Worm (Caenorhabditis elegans) whole organism, L4 larva: ENCODE measurements around the gene dhrr-1.

Experiments used
- D1046.2 ChIP-seq: fragments of 200-800 bp; sonication (Bioruptor generic); IDR thresholded peaks from 2 replicates; pipeline ENCODE4 v1.3.6; 2022; ENCODE audit warnings: missing genetic modification characterization, missing compliant biosample characterization
- F26F4.8 ChIP-seq: fragments of 200-800 bp; sonication (Bioruptor generic); conservative IDR thresholded peaks from 2 replicates; pipeline ENCODE4 v1.3.6; 2022; ENCODE audit warnings: missing genetic modification characterization, missing compliant biosample characterization
- F37D6.2 ChIP-seq: sonication (generic microtip); optimal IDR thresholded peaks from 2 replicates; lab custom pipeline; 2016; ENCODE audit warnings: mild to moderate bottlenecking, missing genetic modification characterization, missing compliant biosample characterization
- F49E8.2 ChIP-seq: sonication (generic microtip); optimal IDR thresholded peaks from 2 replicates; lab custom pipeline; 2016; ENCODE audit warnings: missing compliant biosample characterization, mild to moderate bottlenecking, missing genetic modification characterization, borderline replicate concordance
- Y105C5A.15 ChIP-seq: fragments of 200-800 bp; sonication (Bioruptor generic); IDR thresholded peaks from 2 replicates; pipeline ENCODE4 v1.3.6; 2022; ENCODE audit warnings: missing genetic modification characterization, missing compliant biosample characterization
- ZK337.2 ChIP-seq: fragments of 200-800 bp; sonication (Bioruptor generic); IDR thresholded peaks from 2 replicates; pipeline ENCODE4 v1.3.6; 2022; ENCODE audit warnings: missing genetic modification reagents, missing genetic modification characterization, missing compliant biosample characterization
- aha-1 ChIP-seq: fragments of 150-350 bp; peaks from one replicate; lab custom pipeline; 2014; ENCODE audit warnings: missing biosample characterization, missing genetic modification characterization
- ceh-44 ChIP-seq: fragments of 200-800 bp; sonication (Bioruptor generic); IDR thresholded peaks from 2 replicates; pipeline ENCODE4 v1.3.6; 2022; ENCODE audit warnings: missing genetic modification reagents, missing genetic modification characterization, missing compliant biosample characterization
- ceh-62 ChIP-seq: sonication (generic microtip); optimal IDR thresholded peaks from 2 replicates; lab custom pipeline; 2017; ENCODE audit warnings: missing biosample characterization, missing genetic modification characterization
- ctbp-1 ChIP-seq: fragments of 200-800 bp; sonication (Bioruptor generic); IDR thresholded peaks from 2 replicates; pipeline ENCODE4 v1.3.6; 2022; ENCODE audit warnings: missing genetic modification reagents, missing genetic modification characterization, missing compliant biosample characterization
- daf-12 ChIP-seq: fragments of 150-350 bp; optimal IDR thresholded peaks from 2 replicates; lab custom pipeline; 2014; ENCODE audit warnings: missing biosample characterization, missing genetic modification reagents, missing genetic modification characterization
- daf-8 ChIP-seq: fragments of 200-800 bp; sonication (Bioruptor generic); IDR thresholded peaks from 2 replicates; pipeline ENCODE4 v1.3.6; 2022; ENCODE audit warnings: missing genetic modification characterization, missing compliant biosample characterization
- dmd-6 ChIP-seq: fragments of 200-800 bp; sonication (Bioruptor generic); IDR thresholded peaks from 2 replicates; pipeline ENCODE4 v1.3.6; 2022; ENCODE audit warnings: missing genetic modification reagents, missing genetic modification characterization, missing compliant biosample characterization
- dmd-9 ChIP-seq: fragments of 200-800 bp; sonication (Bioruptor generic); IDR thresholded peaks from 2 replicates; pipeline ENCODE4 v1.3.6; 2022; ENCODE audit warnings: missing genetic modification reagents, missing genetic modification characterization, missing compliant biosample characterization
- fkh-10 ChIP-seq: fragments of 150-350 bp; optimal IDR thresholded peaks from 2 replicates; lab custom pipeline; 2014; ENCODE audit warnings: missing biosample characterization, missing genetic modification reagents, missing genetic modification characterization
- hif-1 ChIP-seq, 2 experiments: sonication (generic microtip); optimal IDR thresholded peaks; 2 replicates each; lab custom pipeline; 2016 to 2017; ENCODE audit warnings: missing compliant biosample characterization in 2 of 2, missing genetic modification characterization in 2 of 2, missing genetic modification reagents in 2 of 2, missing genotype in 2 of 2, mild to moderate bottlenecking in 1 of 2
- jun-1 ChIP-seq: fragments of 150-350 bp; optimal IDR thresholded peaks from 2 replicates; lab custom pipeline; 2014; ENCODE audit warnings: missing biosample characterization, missing genetic modification reagents, missing genetic modification characterization
- lim-7 ChIP-seq: fragments of 200-800 bp; sonication (Bioruptor generic); IDR thresholded peaks from 2 replicates; pipeline ENCODE4 v1.3.6; 2022; ENCODE audit warnings: missing genetic modification characterization, missing compliant biosample characterization
- lin-29 ChIP-seq: fragments of 200-800 bp; sonication (Bioruptor generic); IDR thresholded peaks from 2 replicates; pipeline ENCODE4 v1.3.6; 2022; ENCODE audit warnings: missing genetic modification reagents, missing genetic modification characterization, missing compliant biosample characterization
- lin-39 ChIP-seq: fragments of 150-350 bp; optimal IDR thresholded peaks from 2 replicates; lab custom pipeline; 2014; ENCODE audit warnings: missing biosample characterization, missing genetic modification reagents, missing genetic modification characterization
- lsy-2 ChIP-seq, 2 experiments: fragments of 150-350 bp in 1 of 2; sonication (generic microtip) in 1 of 2; optimal IDR thresholded peaks; 2 replicates each; lab custom pipeline; 2014 to 2017; ENCODE audit warnings: missing biosample characterization in 2 of 2, missing genetic modification characterization in 2 of 2
- madf-5 ChIP-seq, 2 experiments: fragments of 200-800 bp; sonication (Bioruptor generic); IDR thresholded peaks; 2 replicates each; pipeline ENCODE4 v1.3.6; 2022; ENCODE audit warnings: missing compliant biosample characterization in 2 of 2, missing genetic modification characterization in 2 of 2
- madf-9 ChIP-seq: fragments of 200-800 bp; sonication (Bioruptor generic); conservative IDR thresholded peaks from 2 replicates; pipeline ENCODE4 v1.3.6; 2022; ENCODE audit warnings: missing genetic modification reagents, missing genetic modification characterization, missing compliant biosample characterization
- mdl-1 ChIP-seq, 2 experiments: fragments of 150-350 bp in 1 of 2; sonication (generic microtip) in 1 of 2; optimal IDR thresholded peaks; 2 replicates each; lab custom pipeline; 2014 to 2017; ENCODE audit warnings: missing biosample characterization in 2 of 2, missing genetic modification characterization in 2 of 2
- mdt-29 ChIP-seq: fragments of 200-800 bp; sonication (Bioruptor generic); IDR thresholded peaks from 2 replicates; pipeline ENCODE4 v1.3.6; 2022; ENCODE audit warnings: missing genetic modification reagents, missing genetic modification characterization, missing compliant biosample characterization
- mep-1 ChIP-seq: fragments of 150-350 bp; sonication (generic microtip); optimal IDR thresholded peaks from 3 replicates; lab custom pipeline; 2014; ENCODE audit warnings: missing biosample characterization, missing genetic modification characterization
- mxl-2 ChIP-seq: fragments of 200-800 bp; sonication (Bioruptor generic); conservative IDR thresholded peaks from 2 replicates; pipeline ENCODE4 v1.3.6; 2022; ENCODE audit warnings: missing genetic modification reagents, missing genetic modification characterization, missing compliant biosample characterization
- nhr-11 ChIP-seq: fragments of 150-350 bp; optimal IDR thresholded peaks from 2 replicates; lab custom pipeline; 2014; ENCODE audit warnings: missing biosample characterization, missing genetic modification characterization
- nhr-6 ChIP-seq: fragments of 150-350 bp; optimal IDR thresholded peaks from 2 replicates; lab custom pipeline; 2014; ENCODE audit warnings: missing biosample characterization, missing genetic modification characterization
- rbr-2 ChIP-seq: sonication (generic microtip); optimal IDR thresholded peaks from 2 replicates; lab custom pipeline; 2016; ENCODE audit warnings: missing genotype, missing genetic modification characterization, missing compliant biosample characterization
- skn-1 ChIP-seq: fragments of 150-350 bp; optimal IDR thresholded peaks from 2 replicates; lab custom pipeline; 2014; ENCODE audit warnings: missing biosample characterization, missing genetic modification characterization
- unc-130 ChIP-seq: sonication (generic microtip); optimal IDR thresholded peaks from 2 replicates; lab custom pipeline; 2016; ENCODE audit warnings: missing genetic modification reagents, missing genetic modification characterization, missing compliant biosample characterization
- vab-7 ChIP-seq: fragments of 200-800 bp; sonication (Bioruptor generic); IDR thresholded peaks from 2 replicates; pipeline ENCODE4 v1.3.6; 2022; ENCODE audit warnings: missing genetic modification reagents, missing genetic modification characterization, missing compliant biosample characterization
- zip-11 ChIP-seq: fragments of 200-800 bp; sonication (Bioruptor generic); IDR thresholded peaks from 2 replicates; pipeline ENCODE4 v1.3.6; 2022; ENCODE audit warnings: missing genetic modification characterization, missing compliant biosample characterization

Gene dhrr-1

ce11 chrIII:8937571-8937970 is 6.9 kb upstream of the dhrr-1 start (continued):
- TF ChIP-seq madf-5 (GFP tag; IDR thresholded peaks at IDR 0.05; lab: Robert Waterston, UW) (peak; percentile 63 to 75; a peak in 2 of 4 replicates), unc-130 (GFP tag; lab: Kevin White, UChicago) (peak; percentile 56), skn-1 (tag; lab: Kevin White, UChicago) (no peak), madf-9 (GFP tag; lab: Robert Waterston, UW) (peak; percentile 65; the same call in 1 of the 2 replicates), ZK337.2 (GFP tag; lab: Robert Waterston, UW) (peak; percentile 78), F37D6.2 (peak; percentile 50), D1046.2 (GFP tag; lab: Robert Waterston, UW) (peak; percentile 63; the same call in 1 of the 2 replicates), dmd-9 (GFP tag; lab: Robert Waterston, UW) (no peak), Y105C5A.15 (GFP tag; lab: Robert Waterston, UW) (peak; percentile 21; the same call in 1 of the 2 replicates), mdt-29 (peak; percentile 61), ceh-44 (GFP tag; lab: Robert Waterston, UW) (peak; percentile 74; the same call in 1 of the 2 replicates), ceh-62 (no peak), jun-1 (tag; lab: Kevin White, UChicago) (peak; percentile 21), F49E8.2 (tag; lab: Kevin White, UChicago) (peak; percentile 73), vab-7 (GFP tag; lab: Robert Waterston, UW) (peak; percentile 88), ctbp-1 (GFP tag; lab: Robert Waterston, UW) (peak; percentile 89), lin-39 (no peak), mep-1 (tag; lab: Kevin White, UChicago) (peak; percentile 76), daf-12 (no peak), F26F4.8 (GFP tag; lab: Robert Waterston, UW) (peak; percentile 71; the same call in 1 of the 2 replicates), rbr-2 (tag; lab: Kevin White, UChicago) (peak; percentile 88), nhr-11 (tag; lab: Kevin White, UChicago) (peak; percentile 10), nhr-6 (tag; lab: Kevin White, UChicago) (no peak), lsy-2 (tag; optimal IDR thresholded peaks at IDR 0.05; lab: Kevin White, UChicago) (peak in 1 of 2 experiments; percentile 74), mxl-2 (0 out of 2 replicates have a peak, but pooled peaks have one; percentile 57), lim-7 (GFP tag; lab: Robert Waterston, UW) (peak; percentile 94), lin-29 (GFP tag; lab: Robert Waterston, UW) (0 out of 2 replicates have a peak, but pooled peaks have one; percentile 55)

DNA sequence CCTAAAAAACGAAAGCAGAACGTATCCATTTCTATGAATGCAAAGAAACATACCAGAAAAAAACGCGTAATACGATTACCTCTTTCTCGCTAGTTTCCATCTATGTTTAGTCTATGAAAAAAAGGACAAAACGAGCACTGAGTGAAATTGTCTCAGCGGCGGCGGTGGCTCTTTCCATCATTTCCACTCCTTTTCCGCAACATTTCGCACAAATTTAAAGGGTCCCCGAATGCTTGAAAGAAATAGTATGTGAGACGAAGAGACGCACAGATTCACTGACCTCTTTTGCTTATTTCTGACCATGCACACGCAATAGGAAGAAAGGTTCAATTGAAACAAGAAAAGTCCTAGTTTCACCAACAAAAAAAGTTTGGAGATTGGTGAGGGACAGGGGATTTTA is 1.8 kb downstream of the dhrr-1 start:
- TF ChIP-seq mdl-1 (tag; optimal IDR thresholded peaks at IDR 0.05; lab: Kevin White, UChicago) = no peak
- peak; percentile 52 for TF ChIP-seq fkh-10 (GFP tag; lab: Kevin White, UChicago)
- TF ChIP-seq, all 104 proteins: peak for 1

DNA sequence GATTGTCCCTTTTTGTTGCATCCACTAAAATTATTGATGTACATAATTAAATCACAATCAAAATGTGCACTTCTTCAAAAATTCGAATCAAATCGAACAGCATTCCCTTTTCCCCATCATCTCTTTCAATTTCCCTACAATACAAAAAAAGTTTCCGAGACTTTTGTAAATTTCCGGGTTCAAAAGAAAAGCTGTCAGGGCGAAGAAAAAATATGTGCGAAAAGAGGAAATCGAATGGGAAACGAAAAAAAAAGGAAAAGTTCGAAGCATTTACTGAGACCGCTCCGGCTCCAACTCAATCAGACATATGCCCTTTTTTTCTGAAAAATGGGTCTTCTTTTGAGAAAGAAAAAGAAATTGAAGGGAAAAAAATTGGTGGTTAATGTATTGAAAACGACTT is 4.7 kb downstream of the dhrr-1 start:
- TF ChIP-seq unc-130 (GFP tag; lab: Kevin White, UChicago) (no peak), daf-8 (no peak), fkh-10 (GFP tag; lab: Kevin White, UChicago) (peak; percentile 46)

- peak; percentile 94 for TF ChIP-seq aha-1
- TF ChIP-seq hif-1 (tag; optimal IDR thresholded peaks at IDR 0.05; lab: Kevin White, UChicago) = no peak
- TF ChIP-seq zip-11 (GFP tag; lab: Robert Waterston, UW) = no peak
- TF ChIP-seq dmd-6 (GFP tag; lab: Robert Waterston, UW) = no peak
- TF ChIP-seq rbr-2 (tag; lab: Kevin White, UChicago) = no peak
Observed at ce11 chrIII:8955536-8955935, 11.1 kb downstream of the dhrr-1 start.
